Fruit fly (Drosophila melanogaster) Kc167 (cell line): ENCODE results near the gene Sfp93F.

Experiments
- Myc ChIP-seq: fragments of >200 bp; optimal IDR thresholded peaks from 2 replicates; lab custom pipeline; 2017; ENCODE audit warnings: missing external identifiers
- Sin3A ChIP-seq: fragments of >200 bp; optimal IDR thresholded peaks from 2 replicates; lab custom pipeline; 2018; ENCODE audit warnings: missing external identifiers
- h ChIP-seq: fragments of >200 bp; optimal IDR thresholded peaks from 3 replicates; lab custom pipeline; 2018; ENCODE audit warnings: missing external identifiers
- insv ChIP-seq: fragments of >200 bp; optimal IDR thresholded peaks from 3 replicates; lab custom pipeline; 2018; ENCODE audit warnings: missing external identifiers
- ttk ChIP-seq: sonication (Bioruptor generic); optimal IDR thresholded peaks from 2 replicates; lab custom pipeline; 2017; ENCODE audit warnings: missing external identifiers

DNA sequence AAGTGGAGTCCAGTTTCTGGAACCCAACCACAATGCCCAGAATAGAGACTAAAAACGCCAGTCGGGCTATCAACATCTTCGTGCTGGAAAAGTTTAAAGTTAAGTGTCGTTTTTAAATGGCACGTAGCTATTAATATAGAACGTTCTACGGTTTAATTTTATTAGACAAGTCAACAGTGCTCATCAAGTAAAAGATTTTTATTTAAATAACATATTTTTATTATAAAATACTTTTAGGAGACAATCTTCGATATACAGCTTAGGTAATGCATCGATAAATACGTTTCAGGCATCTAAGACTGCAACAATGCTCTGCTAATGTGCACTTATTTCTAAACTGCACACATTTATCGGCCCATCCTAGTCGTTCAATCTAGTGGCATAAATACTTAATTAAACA is 653 bp upstream of the Sfp93F start, which contains the start of gene CG42869:
- no peak for TF ChIP-seq insv (lab: Kevin White, UChicago)
- TF ChIP-seq Sin3A (lab: Kevin White, UChicago), result no peak
- no peak for TF ChIP-seq ttk
- TF ChIP-seq Myc (lab: Kevin White, UChicago), result no peak
- TF ChIP-seq h (lab: Kevin White, UChicago), result no peak
